Worm (Caenorhabditis elegans) whole organism, late embryonic: Measurements from ENCODE around the gene R13H4.2.

Experiments used
- C08G9.2 ChIP-seq: sonication (generic microtip); optimal IDR thresholded peaks from 2 replicates; lab custom pipeline; 2016; ENCODE audit warnings: mild to moderate bottlenecking, missing genetic modification characterization, moderate library complexity, missing compliant biosample characterization
- F13H6.1 ChIP-seq: sonication (generic microtip); optimal IDR thresholded peaks from 2 replicates; lab custom pipeline; 2016; ENCODE audit warnings: missing genetic modification characterization, missing compliant biosample characterization
- K09A11.1 ChIP-seq: sonication (generic microtip); optimal IDR thresholded peaks from 2 replicates; lab custom pipeline; 2017; ENCODE audit warnings: antibody characterized with exemption, mild to moderate bottlenecking, missing genetic modification characterization, missing compliant biosample characterization; ENCODE audit not compliant: insufficient read depth
- T23F11.4 ChIP-seq: fragments of 200-800 bp; sonication (Bioruptor generic); optimal IDR thresholded peaks from 2 replicates; lab custom pipeline; 2018; ENCODE audit warnings: mild to moderate bottlenecking, missing genetic modification characterization, missing compliant biosample characterization
- Y22D7AL.16 ChIP-seq: sonication (generic microtip); optimal IDR thresholded peaks from 2 replicates; lab custom pipeline; 2016; ENCODE audit warnings: missing genetic modification characterization, missing compliant biosample characterization
- ceh-19 ChIP-seq: fragments of 200-800 bp; sonication (Bioruptor generic); optimal IDR thresholded peaks from 2 replicates; lab custom pipeline; 2018; ENCODE audit warnings: mild to moderate bottlenecking, missing genetic modification characterization, missing compliant biosample characterization
- ceh-2 ChIP-seq: sonication (generic microtip); optimal IDR thresholded peaks from 2 replicates; lab custom pipeline; 2016; ENCODE audit warnings: missing genotype, missing genetic modification characterization, missing compliant biosample characterization
- ceh-30 ChIP-seq: fragments of 150-350 bp; optimal IDR thresholded peaks from 2 replicates; lab custom pipeline; 2014; ENCODE audit warnings: missing biosample characterization, missing genetic modification characterization
- ceh-6 ChIP-seq: fragments of 200-800 bp; sonication (Bioruptor generic); optimal IDR thresholded peaks from 2 replicates; lab custom pipeline; 2018; ENCODE audit warnings: mild to moderate bottlenecking, missing genetic modification characterization, missing compliant biosample characterization
- ceh-9 ChIP-seq: sonication (generic microtip); optimal IDR thresholded peaks from 2 replicates; lab custom pipeline; 2016; ENCODE audit warnings: mild to moderate bottlenecking, missing genetic modification characterization, inconsistent platforms, missing compliant biosample characterization
- dve-1 ChIP-seq: sonication (generic microtip); optimal IDR thresholded peaks from 2 replicates; lab custom pipeline; 2017; ENCODE audit warnings: antibody characterized with exemption, mild to moderate bottlenecking, missing genetic modification characterization, missing compliant biosample characterization
- elt-2 ChIP-seq: sonication (generic microtip); optimal IDR thresholded peaks from 2 replicates; lab custom pipeline; 2016; ENCODE audit warnings: missing genetic modification reagents, missing genetic modification characterization, missing compliant biosample characterization
- elt-4 ChIP-seq: sonication (generic microtip); optimal IDR thresholded peaks from 2 replicates; lab custom pipeline; 2016; ENCODE audit warnings: missing genetic modification characterization, missing compliant biosample characterization
- eyg-1 ChIP-seq: sonication (generic microtip); optimal IDR thresholded peaks from 2 replicates; lab custom pipeline; 2016; ENCODE audit warnings: missing genotype, missing genetic modification characterization, missing compliant biosample characterization
- fkh-6 ChIP-seq: sonication (generic microtip); optimal IDR thresholded peaks from 2 replicates; lab custom pipeline; 2016; ENCODE audit warnings: missing genetic modification characterization, missing compliant biosample characterization
- gmeb-2 ChIP-seq: sonication (generic microtip); optimal IDR thresholded peaks from 2 replicates; lab custom pipeline; 2016; ENCODE audit warnings: missing genetic modification characterization, inconsistent platforms, missing compliant biosample characterization
- hlh-6 ChIP-seq: sonication (generic microtip); optimal IDR thresholded peaks from 2 replicates; lab custom pipeline; 2016; ENCODE audit warnings: missing genotype, missing genetic modification characterization, missing compliant biosample characterization
- lim-6 ChIP-seq: sonication (generic microtip); optimal IDR thresholded peaks from 2 replicates; lab custom pipeline; 2016; ENCODE audit warnings: missing genetic modification characterization, missing compliant biosample characterization
- npax-4 ChIP-seq: sonication (generic microtip); optimal IDR thresholded peaks from 2 replicates; lab custom pipeline; 2016; ENCODE audit warnings: missing genetic modification characterization, missing compliant biosample characterization
- pag-3 ChIP-seq: sonication (generic microtip); optimal IDR thresholded peaks from 2 replicates; lab custom pipeline; 2016; ENCODE audit warnings: missing compliant biosample characterization, missing genetic modification characterization, borderline replicate concordance
- pax-1 ChIP-seq: fragments of 150-350 bp; optimal IDR thresholded peaks from 2 replicates; lab custom pipeline; 2014; ENCODE audit warnings: missing biosample characterization, missing genetic modification characterization
- pqm-1 ChIP-seq: sonication (generic microtip); optimal IDR thresholded peaks from 2 replicates; lab custom pipeline; 2016; ENCODE audit warnings: missing genetic modification characterization, missing compliant biosample characterization
- ref-2 ChIP-seq: sonication (generic microtip); optimal IDR thresholded peaks from 2 replicates; lab custom pipeline; 2016; ENCODE audit warnings: missing genetic modification characterization, missing compliant biosample characterization
- syd-9 ChIP-seq: sonication (generic microtip); optimal IDR thresholded peaks from 2 replicates; lab custom pipeline; 2016; ENCODE audit warnings: mild to moderate bottlenecking, missing genetic modification characterization, moderate library complexity, missing compliant biosample characterization
- ttx-3 ChIP-seq: sonication (generic microtip); optimal IDR thresholded peaks from 2 replicates; lab custom pipeline; 2016; ENCODE audit warnings: missing genetic modification reagents, missing genetic modification characterization, missing compliant biosample characterization
- unc-55 ChIP-seq: sonication (generic microtip); optimal IDR thresholded peaks from 2 replicates; lab custom pipeline; 2017; ENCODE audit warnings: missing biosample characterization, missing genetic modification reagents, missing genetic modification characterization
- unc-86 ChIP-seq: sonication (generic microtip); optimal IDR thresholded peaks from 2 replicates; lab custom pipeline; 2016; ENCODE audit warnings: missing genetic modification characterization, missing compliant biosample characterization

Gene R13H4.2

ce11 chrV:11868142-11868541 is 32.0 kb downstream of the R13H4.2 start, which contains the start of gene R13H4.7:
R13H4.7 (minus strand) TSS chrV:11868242.
- TF ChIP-seq Y22D7AL.16 (no peak), ceh-2 (tag; lab: Kevin White, UChicago) (no peak)
- TF ChIP-seq, all 69 proteins: peak for 0

DNA sequence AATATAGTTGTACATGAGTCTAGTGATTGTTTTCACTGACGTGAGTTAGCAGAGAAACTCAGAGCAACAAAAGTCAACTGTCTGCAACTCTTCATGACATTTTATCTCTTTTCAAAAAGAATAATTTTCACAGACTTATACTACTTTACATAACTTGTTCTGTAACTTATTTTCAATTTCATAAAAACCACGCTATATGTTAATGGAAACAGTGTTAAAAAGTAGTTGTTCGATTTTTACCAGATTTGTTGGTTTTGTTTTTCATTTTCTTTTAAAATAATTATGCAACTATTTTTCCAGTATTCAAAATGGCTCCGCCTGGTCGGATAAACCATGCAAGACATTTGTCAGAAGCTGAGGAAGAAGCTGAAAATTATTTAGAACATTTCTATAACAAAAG is 38.9 kb downstream of the R13H4.2 start, which contains the start of gene sulp-4:
Gene sulp-4, plus strand, starts transcription at position 301 of the 400 bp plus-strand sequence.
- no peak for TF ChIP-seq elt-4 (tag; lab: Kevin White, UChicago)
- TF ChIP-seq unc-86 (tag; lab: Kevin White, UChicago): no peak
- no peak for TF ChIP-seq fkh-6 (tag; lab: Kevin White, UChicago)
- no peak for TF ChIP-seq eyg-1 (tag; lab: Kevin White, UChicago)
- TF ChIP-seq elt-2 (tag; lab: Kevin White, UChicago): no peak
- no peak for TF ChIP-seq hlh-6 (tag; lab: Kevin White, UChicago)
- no peak for TF ChIP-seq K09A11.1 (tag; lab: Kevin White, UChicago)
- TF ChIP-seq C08G9.2 (tag; lab: Kevin White, UChicago): no peak
- no peak for TF ChIP-seq pax-1 (tag; lab: Kevin White, UChicago)
- no peak for TF ChIP-seq ceh-9 (tag; lab: Kevin White, UChicago)
- TF ChIP-seq, all 69 proteins: peak for 0

DNA sequence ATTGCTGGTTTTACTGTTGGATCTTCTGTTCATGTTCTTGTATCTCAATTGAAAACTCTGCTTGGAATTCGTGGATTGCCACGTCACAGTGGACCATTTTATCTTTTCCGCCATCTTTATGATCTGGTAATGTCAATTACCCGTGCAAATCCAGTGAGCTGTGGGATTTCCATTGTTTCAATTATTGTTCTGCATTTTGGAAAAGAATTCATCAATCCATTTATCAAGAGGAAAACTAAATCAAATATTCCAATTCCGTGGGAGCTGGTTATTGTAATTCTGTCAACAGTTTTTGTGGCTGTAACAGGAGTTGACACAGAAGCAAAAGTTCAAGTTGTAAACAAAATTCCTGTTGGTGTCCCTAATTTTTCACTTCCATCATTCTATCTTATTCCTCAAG is 40.5 kb downstream of the R13H4.2 start:
- no peak for TF ChIP-seq unc-55

ce11 chrV:11879732-11880131 is 43.5 kb downstream of the R13H4.2 start, which contains the start of gene sulp-5:
sulp-5 (plus strand) TSS chrV:11880032.
- TF ChIP-seq ceh-30 (tag; lab: Kevin White, UChicago): no peak
- no peak for TF ChIP-seq T23F11.4
- no peak for TF ChIP-seq gmeb-2
- no peak for TF ChIP-seq npax-4 (tag; lab: Kevin White, UChicago)
- TF ChIP-seq dve-1 (tag; lab: Kevin White, UChicago): no peak
- TF ChIP-seq F13H6.1: no peak
- TF ChIP-seq, all 69 proteins: peak for 0

- peak; percentile 39 for TF ChIP-seq K09A11.1 (tag; lab: Kevin White, UChicago)
- TF ChIP-seq Y22D7AL.16: no peak
These were observed 47.0 kb downstream of the R13H4.2 start for ce11 chrV:11883215-11883614.

- TF ChIP-seq lim-6 (tag; lab: Kevin White, UChicago): no peak
- TF ChIP-seq ref-2 (tag; lab: Kevin White, UChicago): no peak
- TF ChIP-seq ceh-9 (tag; lab: Kevin White, UChicago): no peak
- TF ChIP-seq ceh-19 (GFP tag; lab: Kevin White, UChicago): no peak
- TF ChIP-seq pqm-1 (tag; lab: Kevin White, UChicago): no peak
- no peak for TF ChIP-seq ceh-6
- TF ChIP-seq syd-9 (tag; lab: Kevin White, UChicago): no peak
- TF ChIP-seq pag-3 (tag; lab: Kevin White, UChicago): no peak
These were observed 48.9 kb downstream of the R13H4.2 start for ce11 chrV:11885087-11885486.

DNA sequence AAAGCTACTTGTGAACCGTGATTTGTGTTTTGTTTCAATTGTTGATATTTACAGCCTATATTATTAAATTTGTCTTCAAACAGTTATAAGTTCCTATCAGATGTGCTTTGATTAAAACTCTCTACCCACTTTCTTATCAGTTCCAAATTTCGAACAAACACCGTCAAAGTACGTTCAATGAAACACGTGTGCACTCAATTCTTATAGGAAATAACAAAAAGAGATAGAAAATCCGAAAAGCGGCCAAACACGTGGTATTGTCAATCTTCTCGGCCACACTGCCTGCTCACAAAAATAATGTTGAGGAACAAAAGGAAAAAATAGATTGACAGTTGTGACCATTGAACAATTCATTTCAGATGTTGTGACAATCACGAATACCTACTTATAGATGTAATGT is 49.7 kb downstream of the R13H4.2 start:
- no peak for TF ChIP-seq ttx-3 (tag; lab: Kevin White, UChicago)
- TF ChIP-seq elt-2 (tag; lab: Kevin White, UChicago): peak; percentile 38
